Fruit fly (Drosophila melanogaster) whole organism, pupa: ENCODE measurements around the gene CG31013.

ENCODE experiments used
- CG12605 ChIP-seq: fragments of 200-800 bp; sonication (Bioruptor generic); IDR thresholded peaks from 2 replicates; pipeline ENCODE4 v1.3.6; 2022; ENCODE audit warnings: missing biosample characterization, missing genetic modification characterization
- CG13204 ChIP-seq: fragments of 200-800 bp; sonication (Bioruptor generic); optimal IDR thresholded peaks from 2 replicates; lab custom pipeline; 2018; ENCODE audit warnings: missing biosample characterization, mild to moderate bottlenecking, missing genetic modification characterization, moderate library complexity
- CG17806 ChIP-seq: fragments of 200-800 bp; sonication (Bioruptor generic); optimal IDR thresholded peaks from 2 replicates; lab custom pipeline; 2018; ENCODE audit warnings: missing biosample characterization, mild to moderate bottlenecking, missing genetic modification characterization, moderate library complexity
- CG4496 ChIP-seq: fragments of 200-800 bp; sonication (Bioruptor generic); IDR thresholded peaks from 3 replicates; pipeline ENCODE4 v1.3.6; 2022; ENCODE audit warnings: missing biosample characterization, missing genetic modification characterization
- CG9948 ChIP-seq: fragments of 200-800 bp; sonication (Bioruptor generic); optimal IDR thresholded peaks from 2 replicates; lab custom pipeline; 2018; ENCODE audit warnings: missing biosample characterization, mild to moderate bottlenecking, missing genetic modification characterization, moderate library complexity
- D1 ChIP-seq: fragments of 200-800 bp; sonication (Bioruptor generic); optimal IDR thresholded peaks from 2 replicates; lab custom pipeline; 2018; ENCODE audit warnings: missing biosample characterization, mild to moderate bottlenecking, missing genetic modification characterization, moderate library complexity
- Ets98B ChIP-seq: fragments of 200-800 bp; sonication (Bioruptor generic); IDR thresholded peaks from 2 replicates; pipeline ENCODE4 v1.3.6; 2022; ENCODE audit warnings: missing biosample characterization, missing genetic modification characterization
- Pif1B ChIP-seq: fragments of 200-800 bp; sonication (Bioruptor generic); optimal IDR thresholded peaks from 3 replicates; lab custom pipeline; 2016; ENCODE audit warnings: missing biosample characterization, missing genetic modification characterization
- fd96Ca ChIP-seq: fragments of 200-800 bp; sonication (Bioruptor generic); IDR thresholded peaks from 3 replicates; pipeline ENCODE4 v1.3.6; 2022; ENCODE audit warnings: missing biosample characterization, missing genetic modification characterization
- rn ChIP-seq: fragments of 200-800 bp; sonication (Bioruptor generic); IDR thresholded peaks from 2 replicates; pipeline ENCODE4 v1.3.6; 2022; ENCODE audit warnings: missing biosample characterization, missing genetic modification characterization

- no peak for TF ChIP-seq CG17806 (tag; lab: Kevin White, UChicago)
- no peak for TF ChIP-seq Ets98B (GFP tag; lab: Robert Waterston, UW)
- no peak for TF ChIP-seq fd96Ca
- no peak for TF ChIP-seq CG4496
- no peak for TF ChIP-seq Pif1B (GFP tag; lab: Kevin White, UChicago)
- TF ChIP-seq CG13204 (GFP tag; lab: Kevin White, UChicago) = no peak
- TF ChIP-seq rn (GFP tag; lab: Robert Waterston, UW) = no peak
- no peak for TF ChIP-seq CG12605 (GFP tag; lab: Robert Waterston, UW)
- no peak for TF ChIP-seq CG9948 (tag; lab: Kevin White, UChicago)
- TF ChIP-seq D1 (tag; lab: Kevin White, UChicago) = no peak
Observed at dm6 chr3R:30645780-30646179, at the start of gene CG31013.
